Fruit fly (Drosophila melanogaster) whole organism: ENCODE data around the gene Ubc84D.

Source experiments
- Dll ChIP-seq: fragments of >200 bp; optimal IDR thresholded peaks from 2 replicates; lab custom pipeline; 2017
- psq ChIP-seq: fragments of >200 bp; optimal IDR thresholded peaks from 2 replicates; lab custom pipeline; 2017

- no peak for TF ChIP-seq psq (lab: Kevin White, UChicago)
- no peak for TF ChIP-seq Dll (lab: Kevin White, UChicago)
Measured at dm6 chr3R:7492099-7492498, 27.2 kb downstream of the Ubc84D start.
